Worm (Caenorhabditis elegans): Measurements from ENCODE around the gene Y51H4A.935.

DNA sequence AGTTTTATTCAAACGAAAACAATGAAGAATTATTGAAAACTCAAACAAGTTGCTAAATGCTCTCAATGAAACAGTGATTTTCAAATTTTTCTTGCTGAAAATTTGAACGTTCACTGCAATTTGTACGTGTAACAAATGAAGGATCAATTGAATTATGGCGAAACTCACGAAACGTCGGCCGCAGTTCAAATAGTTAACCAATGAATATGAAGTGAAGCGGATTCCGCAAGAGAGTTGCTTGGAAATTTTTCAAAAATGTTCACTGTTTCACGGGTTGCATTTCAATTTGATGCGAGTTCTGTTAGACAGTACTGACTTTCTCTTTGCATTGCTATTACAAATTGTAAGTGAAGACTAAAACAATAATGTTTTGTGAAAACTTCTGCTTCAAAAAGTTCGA lies 27.9 kb upstream of the Y51H4A.935 start:
- no peak for TF ChIP-seq pha-4 (GFP tag; IDR thresholded peaks at IDR 0.05)
- TF ChIP-seq pha-4 (tag; optimal IDR thresholded peaks at IDR 0.05): no peak
- TF ChIP-seq aly-2 (tag; optimal IDR thresholded peaks at IDR 0.05): no peak
- no peak for TF ChIP-seq nhr-48 (tag; optimal IDR thresholded peaks at IDR 0.05)
- no peak for TF ChIP-seq unc-62 (GFP tag; optimal IDR thresholded peaks at IDR 0.05 in 1 of 2)
- no peak for TF ChIP-seq unc-62 (tag; optimal IDR thresholded peaks at IDR 0.05)
- TF ChIP-seq jun-1 (tag; optimal IDR thresholded peaks at IDR 0.05): no peak
- TF ChIP-seq F10B5.3 (tag; optimal IDR thresholded peaks at IDR 0.05): no peak
- no peak for TF ChIP-seq zag-1 (tag; optimal IDR thresholded peaks at IDR 0.05)
- no peak for TF ChIP-seq ztf-11 (tag; optimal IDR thresholded peaks at IDR 0.05)

Data from whole organism, L4 larva.